Worm (Caenorhabditis elegans): ENCODE measurements around the gene F45D11.5.
A peak's percentile ranks its signal among the peaks of the same experiment; 100 is the strongest.

The F45D11.5 gene

ce11 chrII:1045692-1046091, 44.2 kb downstream of the F45D11.5 start, which contains the start of gene str-148:
Gene str-148 (plus strand): TSS chrII:1045992.
- TF ChIP-seq lin-38 (GFP tag; IDR thresholded peaks at IDR 0.05) (no peak), nhr-41 (GFP tag; IDR thresholded peaks at IDR 0.05) (no peak), nhr-28 (tag; optimal IDR thresholded peaks at IDR 0.05) (no peak), mep-1 (tag; optimal IDR thresholded peaks at IDR 0.05) (no peak), nhr-237 (tag; optimal IDR thresholded peaks at IDR 0.05) (no peak), ama-1 (optimal IDR thresholded peaks at IDR 0.05) (no peak), sdz-12 (GFP tag; optimal IDR thresholded peaks at IDR 0.05) (no peak), saeg-2 (GFP tag; IDR thresholded peaks at IDR 0.05) (no peak), tra-1 (GFP tag; IDR thresholded peaks at IDR 0.05) (no peak), vab-7 (GFP tag; IDR thresholded peaks at IDR 0.05) (no peak), pqm-1 (tag; optimal IDR thresholded peaks at IDR 0.05) (no peak), lir-3 (tag; optimal IDR thresholded peaks at IDR 0.05) (no peak), madf-5 (GFP tag; IDR thresholded peaks at IDR 0.05) (no peak), zip-2 (tag; optimal IDR thresholded peaks at IDR 0.05) (no peak), dve-1 (tag; optimal IDR thresholded peaks at IDR 0.05; ENCODE audit: insufficient read depth) (no peak), R02D3.7 (tag; optimal IDR thresholded peaks at IDR 0.05) (no peak), snpc-4 (tag; optimal IDR thresholded peaks at IDR 0.05) (no peak), ceh-82 (tag; optimal IDR thresholded peaks at IDR 0.05) (no peak), cey-2 (tag; optimal IDR thresholded peaks at IDR 0.05; ENCODE audit: borderline replicate concordance, insufficient read depth) (no peak)

- peak in 1 of 2 experiments; percentile 85 for TF ChIP-seq unc-62 (GFP tag; optimal IDR thresholded peaks at IDR 0.05 in 1 of 2)
- no peak for TF ChIP-seq unc-62 (tag; optimal IDR thresholded peaks at IDR 0.05)
- 0 out of 2 replicates have a peak, but pooled peaks have one; percentile 27 for TF ChIP-seq D1046.2 (GFP tag; IDR thresholded peaks at IDR 0.05)
- TF ChIP-seq nhr-76 (tag; optimal IDR thresholded peaks at IDR 0.05), result no peak
- TF ChIP-seq F26F4.8 (GFP tag; conservative IDR thresholded peaks at IDR 0.05), result no peak
These were observed 45.4 kb downstream of the F45D11.5 start for ce11 chrII:1046937-1047336.

- TF ChIP-seq ama-1 (optimal IDR thresholded peaks at IDR 0.05), result no peak
- TF ChIP-seq lin-39 (tag; optimal IDR thresholded peaks at IDR 0.05), result no peak
- TF ChIP-seq F44E2.7 (GFP tag; IDR thresholded peaks at IDR 0.05), result 0 out of 2 replicates have a peak, but pooled peaks have one; percentile 37
These were observed 48.3 kb downstream of the F45D11.5 start, which contains the start of gene fbxb-40 for ce11 chrII:1049849-1050248. Gene fbxb-40 (minus strand): TSS chrII:1049949.

Measured in whole organism, L4 larva.